Worm (Caenorhabditis elegans) whole organism, young adult: ENCODE data around the gene F47B8.3.

Experiments used
- B0019.2 ChIP-seq: fragments of 200-800 bp; sonication (Bioruptor generic); conservative IDR thresholded peaks from 2 replicates; pipeline ENCODE4 v1.3.6; 2022; ENCODE audit warnings: missing genetic modification reagents, missing genetic modification characterization, missing compliant biosample characterization
- B0261.1 ChIP-seq: sonication (generic microtip); optimal IDR thresholded peaks from 2 replicates; lab custom pipeline; 2016; ENCODE audit warnings: mild to moderate bottlenecking, missing genetic modification characterization, moderate library complexity, missing compliant biosample characterization
- D2030.7 ChIP-seq: fragments of 200-800 bp; sonication (Bioruptor generic); IDR thresholded peaks from 2 replicates; pipeline ENCODE4 v1.3.6; 2022; ENCODE audit warnings: missing genetic modification reagents, missing genetic modification characterization, missing compliant biosample characterization
- F22D6.2 ChIP-seq: sonication (generic microtip); optimal IDR thresholded peaks from 2 replicates; lab custom pipeline; 2016; ENCODE audit warnings: mild to moderate bottlenecking, missing genetic modification characterization, missing compliant biosample characterization
- F37B4.10 ChIP-seq: fragments of 200-800 bp; sonication (Bioruptor generic); IDR thresholded peaks from 2 replicates; pipeline ENCODE4 v1.3.6; 2022; ENCODE audit warnings: missing genetic modification characterization, missing compliant biosample characterization
- F49E8.2 ChIP-seq: sonication (generic microtip); optimal IDR thresholded peaks from 3 replicates; lab custom pipeline; 2017; ENCODE audit warnings: missing genetic modification characterization, mild to moderate bottlenecking, missing compliant biosample characterization, antibody characterized with exemption, moderate library complexity; ENCODE audit not compliant: insufficient read depth
- F52B5.7 ChIP-seq: sonication (generic microtip); optimal IDR thresholded peaks from 2 replicates; lab custom pipeline; 2016; ENCODE audit warnings: mild to moderate bottlenecking, missing genetic modification characterization, missing compliant biosample characterization
- Y53F4B.3 ChIP-seq: fragments of 200-800 bp; sonication (Bioruptor generic); IDR thresholded peaks from 2 replicates; pipeline ENCODE4 v1.3.6; 2022; ENCODE audit warnings: missing genetic modification reagents, missing genetic modification characterization, missing compliant biosample characterization
- Y79H2A.3 ChIP-seq: fragments of 200-800 bp; sonication (Bioruptor generic); conservative IDR thresholded peaks from 2 replicates; pipeline ENCODE4 v1.3.6; 2022; ENCODE audit warnings: missing genetic modification reagents, missing genetic modification characterization, missing compliant biosample characterization
- aptf-2 ChIP-seq: fragments of 200-800 bp; sonication (Bioruptor generic); conservative IDR thresholded peaks from 2 replicates; pipeline ENCODE4 v1.3.6; 2022; ENCODE audit warnings: missing genetic modification reagents, missing genetic modification characterization, missing compliant biosample characterization
- aptf-3 ChIP-seq: fragments of 200-800 bp; sonication (Bioruptor generic); IDR thresholded peaks from 2 replicates; pipeline ENCODE4 v1.3.6; 2022; ENCODE audit warnings: missing genetic modification characterization, missing compliant biosample characterization
- attf-6 ChIP-seq: fragments of 200-800 bp; sonication (Bioruptor generic); IDR thresholded peaks from 2 replicates; pipeline ENCODE4 v1.3.6; 2022; ENCODE audit warnings: missing genetic modification reagents, missing genetic modification characterization, missing compliant biosample characterization
- cebp-2 ChIP-seq: fragments of 200-800 bp; sonication (Bioruptor generic); IDR thresholded peaks from 2 replicates; pipeline ENCODE4 v1.3.6; 2022; ENCODE audit warnings: missing genetic modification characterization, missing compliant biosample characterization
- ceh-27 ChIP-seq: fragments of 200-800 bp; sonication (Bioruptor generic); optimal IDR thresholded peaks from 2 replicates; lab custom pipeline; 2018; ENCODE audit warnings: mild to moderate bottlenecking, missing genetic modification characterization, moderate library complexity, missing compliant biosample characterization
- ceh-91 ChIP-seq: fragments of 200-800 bp; sonication (Bioruptor generic); IDR thresholded peaks from 2 replicates; pipeline ENCODE4 v1.3.6; 2022; ENCODE audit warnings: missing genetic modification reagents, missing genetic modification characterization, missing compliant biosample characterization
- die-1 ChIP-seq: sonication (generic microtip); optimal IDR thresholded peaks from 2 replicates; lab custom pipeline; 2016; ENCODE audit warnings: missing genotype, mild to moderate bottlenecking, missing genetic modification characterization, missing compliant biosample characterization
- dpff-1 ChIP-seq: sonication (generic microtip); optimal IDR thresholded peaks from 2 replicates; lab custom pipeline; 2017; ENCODE audit warnings: mild to moderate bottlenecking, missing genetic modification characterization, missing compliant biosample characterization
- dpl-1 ChIP-seq: fragments of 150-350 bp; optimal IDR thresholded peaks from 2 replicates; lab custom pipeline; 2014; ENCODE audit warnings: missing biosample characterization, missing genetic modification reagents, missing genetic modification characterization
- egl-44 ChIP-seq: fragments of 200-800 bp; sonication (Bioruptor generic); IDR thresholded peaks from 2 replicates; pipeline ENCODE4 v1.3.6; 2022; ENCODE audit warnings: missing genetic modification reagents, missing genetic modification characterization, missing compliant biosample characterization
- egrh-3 ChIP-seq: fragments of 200-800 bp; sonication (Bioruptor generic); IDR thresholded peaks from 2 replicates; pipeline ENCODE4 v1.3.6; 2022; ENCODE audit warnings: missing genetic modification reagents, missing genetic modification characterization, missing compliant biosample characterization
- hlh-26 ChIP-seq: fragments of 200-800 bp; sonication (Bioruptor generic); conservative IDR thresholded peaks from 2 replicates; pipeline ENCODE4 v1.3.6; 2022; ENCODE audit warnings: missing genetic modification reagents, missing genetic modification characterization, missing compliant biosample characterization
- hmg-20 ChIP-seq: fragments of 200-800 bp; sonication (Bioruptor generic); IDR thresholded peaks from 2 replicates; pipeline ENCODE4 v1.3.6; 2022; ENCODE audit warnings: missing genetic modification reagents, missing genetic modification characterization, missing compliant biosample characterization
- hrde-1 ChIP-seq: sonication (generic microtip); optimal IDR thresholded peaks from 2 replicates; lab custom pipeline; 2016; ENCODE audit warnings: missing genetic modification characterization, mild to moderate bottlenecking, missing compliant biosample characterization, moderate library complexity, missing genotype, missing genetic modification reagents, borderline replicate concordance
- hsf-1 ChIP-seq: fragments of 200-800 bp; sonication (Bioruptor generic); IDR thresholded peaks from 2 replicates; pipeline ENCODE4 v1.3.6; 2022; ENCODE audit warnings: missing genetic modification reagents, missing genetic modification characterization, missing compliant biosample characterization
- let-526 ChIP-seq: fragments of 200-800 bp; sonication (Bioruptor generic); IDR thresholded peaks from 2 replicates; pipeline ENCODE4 v1.3.6; 2022; ENCODE audit warnings: missing genetic modification reagents, missing genetic modification characterization, missing compliant biosample characterization
- lin-26 ChIP-seq: fragments of 200-800 bp; sonication (Bioruptor generic); IDR thresholded peaks from 2 replicates; pipeline ENCODE4 v1.3.6; 2022; ENCODE audit warnings: missing genetic modification reagents, missing genetic modification characterization, missing compliant biosample characterization
- lin-40 ChIP-seq: sonication (generic microtip); optimal IDR thresholded peaks from 2 replicates; lab custom pipeline; 2016; ENCODE audit warnings: missing genetic modification characterization, mild to moderate bottlenecking, missing compliant biosample characterization, missing genotype, missing genetic modification reagents
- lsl-1 ChIP-seq: fragments of 200-800 bp; sonication (Bioruptor generic); optimal IDR thresholded peaks from 2 replicates; lab custom pipeline; 2018; ENCODE audit warnings: mild to moderate bottlenecking, missing genetic modification characterization, moderate library complexity, missing compliant biosample characterization
- madf-6 ChIP-seq: fragments of 200-800 bp; sonication (Bioruptor generic); IDR thresholded peaks from 2 replicates; pipeline ENCODE4 v1.3.6; 2022; ENCODE audit warnings: missing genetic modification reagents, missing genetic modification characterization, missing compliant biosample characterization
- madf-8 ChIP-seq: fragments of 200-800 bp; sonication (Bioruptor generic); conservative IDR thresholded peaks from 2 replicates; pipeline ENCODE4 v1.3.6; 2022; ENCODE audit warnings: missing genetic modification reagents, missing genetic modification characterization, missing compliant biosample characterization
- mcd-1 ChIP-seq: fragments of 200-800 bp; sonication (Bioruptor generic); IDR thresholded peaks from 2 replicates; pipeline ENCODE4 v1.3.6; 2022; ENCODE audit warnings: missing genetic modification reagents, missing genetic modification characterization, missing compliant biosample characterization
- mes-4 ChIP-seq: sonication (generic microtip); optimal IDR thresholded peaks from 2 replicates; lab custom pipeline; 2016; ENCODE audit warnings: missing genotype, missing genetic modification characterization, missing compliant biosample characterization
- mxl-1 ChIP-seq: sonication (generic microtip); optimal IDR thresholded peaks from 2 replicates; lab custom pipeline; 2016; ENCODE audit warnings: missing genetic modification characterization, missing compliant biosample characterization
- nfya-1 ChIP-seq: sonication (generic microtip); optimal IDR thresholded peaks from 2 replicates; lab custom pipeline; 2017; ENCODE audit warnings: antibody characterized with exemption, missing compliant biosample characterization, missing genetic modification characterization, borderline replicate concordance; ENCODE audit not compliant: insufficient read depth
- nfya-2 ChIP-seq: fragments of 200-800 bp; sonication (Bioruptor generic); IDR thresholded peaks from 2 replicates; pipeline ENCODE4 v1.3.6; 2022; ENCODE audit warnings: missing genetic modification reagents, missing genetic modification characterization, missing compliant biosample characterization
- nhr-120 ChIP-seq: fragments of 200-800 bp; sonication (Bioruptor generic); IDR thresholded peaks from 2 replicates; pipeline ENCODE4 v1.3.6; 2022; ENCODE audit warnings: missing genetic modification characterization, missing compliant biosample characterization
- nhr-179 ChIP-seq: sonication (generic microtip); optimal IDR thresholded peaks from 2 replicates; lab custom pipeline; 2016; ENCODE audit warnings: mild to moderate bottlenecking, missing genetic modification characterization, missing compliant biosample characterization
- nhr-27 ChIP-seq: fragments of 200-800 bp; sonication (Bioruptor generic); optimal IDR thresholded peaks from 2 replicates; lab custom pipeline; 2018; ENCODE audit warnings: mild to moderate bottlenecking, missing genetic modification characterization, moderate library complexity, missing compliant biosample characterization
- nhr-90 ChIP-seq: sonication (generic microtip); optimal IDR thresholded peaks from 2 replicates; lab custom pipeline; 2016; ENCODE audit warnings: missing genotype, mild to moderate bottlenecking, missing genetic modification characterization, missing compliant biosample characterization
- pbrm-1 ChIP-seq: fragments of 200-800 bp; sonication (Bioruptor generic); IDR thresholded peaks from 2 replicates; pipeline ENCODE4 v1.3.6; 2022; ENCODE audit warnings: missing genetic modification reagents, missing genetic modification characterization, missing compliant biosample characterization
- pha-4 ChIP-seq: fragments of 150-350 bp; sonication (generic microtip); optimal IDR thresholded peaks from 2 replicates; lab custom pipeline; 2014; ENCODE audit warnings: missing biosample characterization, missing genetic modification reagents, missing genetic modification characterization
- sdz-38 ChIP-seq: sonication (generic microtip); optimal IDR thresholded peaks from 2 replicates; lab custom pipeline; 2016; ENCODE audit warnings: missing genotype, missing genetic modification characterization, missing compliant biosample characterization
- sea-2 ChIP-seq: fragments of 200-800 bp; sonication (Bioruptor generic); IDR thresholded peaks from 2 replicates; pipeline ENCODE4 v1.3.6; 2022; ENCODE audit warnings: missing genetic modification characterization, missing compliant biosample characterization
- somi-1 ChIP-seq: fragments of 200-800 bp; sonication (Bioruptor generic); optimal IDR thresholded peaks from 2 replicates; lab custom pipeline; 2018; ENCODE audit warnings: mild to moderate bottlenecking, missing genetic modification characterization, missing compliant biosample characterization
- tbp1 ChIP-seq: fragments of 200-800 bp; sonication (Bioruptor generic); optimal IDR thresholded peaks from 2 replicates; lab custom pipeline; 2018; ENCODE audit warnings: mild to moderate bottlenecking, missing genetic modification characterization, missing compliant biosample characterization
- tbx-9 ChIP-seq: sonication (generic microtip); optimal IDR thresholded peaks from 2 replicates; lab custom pipeline; 2016; ENCODE audit warnings: borderline replicate concordance, missing genetic modification characterization, inconsistent platforms, missing compliant biosample characterization
- ztf-18 ChIP-seq: sonication (generic microtip); optimal IDR thresholded peaks from 2 replicates; lab custom pipeline; 2016; ENCODE audit warnings: missing genotype, mild to moderate bottlenecking, missing genetic modification characterization, missing compliant biosample characterization
- ztf-22 ChIP-seq: fragments of 200-800 bp; sonication (Bioruptor generic); optimal IDR thresholded peaks from 2 replicates; lab custom pipeline; 2018; ENCODE audit warnings: mild to moderate bottlenecking, missing genetic modification characterization, moderate library complexity, missing compliant biosample characterization
- ztf-25 ChIP-seq: fragments of 200-800 bp; sonication (Bioruptor generic); IDR thresholded peaks from 2 replicates; pipeline ENCODE4 v1.3.6; 2022; ENCODE audit warnings: missing genetic modification reagents, missing genetic modification characterization, missing compliant biosample characterization
- ztf-3 ChIP-seq: fragments of 200-800 bp; sonication (Bioruptor generic); optimal IDR thresholded peaks from 2 replicates; lab custom pipeline; 2018; ENCODE audit warnings: mild to moderate bottlenecking, missing genetic modification characterization, missing compliant biosample characterization

The F47B8.3 gene

DNA sequence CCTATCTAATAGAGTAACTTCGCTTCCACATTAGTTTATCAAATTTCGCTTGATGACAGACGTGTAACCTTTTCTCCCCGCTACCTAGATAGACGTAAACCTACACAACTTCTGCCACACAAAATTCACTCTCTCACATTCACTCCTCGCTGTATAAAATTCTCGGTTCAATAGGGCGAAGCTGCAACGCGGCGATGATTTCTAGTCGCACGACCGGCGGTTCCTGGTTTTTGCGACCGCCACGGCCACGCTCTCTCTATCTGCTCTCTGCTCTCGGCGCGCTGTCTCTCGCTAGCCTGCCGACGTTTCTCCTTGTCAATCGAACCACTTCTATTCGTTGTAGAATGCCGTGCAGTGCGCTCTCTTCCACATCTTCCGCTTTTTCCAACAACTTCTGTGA is 28.1 kb upstream of the F47B8.3 start (continued):
- TF ChIP-seq nfya-1 (no peak), mxl-1 (tag; lab: Kevin White, UChicago) (no peak), hlh-26 (GFP tag; lab: Robert Waterston, UW) (no peak), B0261.1 (tag; lab: Kevin White, UChicago) (no peak), F37B4.10 (GFP tag; lab: Robert Waterston, UW) (no peak), aptf-3 (GFP tag; lab: Robert Waterston, UW) (no peak), ztf-22 (peak; percentile 36), mcd-1 (peak; percentile 93), lin-40 (tag; lab: Kevin White, UChicago) (peak; percentile 77), die-1 (tag; lab: Kevin White, UChicago) (peak; percentile 26), hrde-1 (tag; lab: Kevin White, UChicago) (no peak), ztf-18 (tag; lab: Kevin White, UChicago) (peak; percentile 86), ztf-3 (no peak), hsf-1 (no peak), nhr-27 (tag; lab: Kevin White, UChicago) (no peak), Y79H2A.3 (GFP tag; lab: Robert Waterston, UW) (no peak), cebp-2 (no peak), Y53F4B.3 (GFP tag; lab: Robert Waterston, UW) (no peak), ceh-27 (GFP tag; lab: Kevin White, UChicago) (peak; percentile 87), egl-44 (GFP tag; lab: Robert Waterston, UW) (peak; percentile 65), sea-2 (GFP tag; lab: Robert Waterston, UW) (no peak), sdz-38 (tag; lab: Kevin White, UChicago) (no peak), tbp1 (GFP tag; lab: Kevin White, UChicago) (peak; percentile 58), hmg-20 (peak; percentile 52; the same call in 1 of the 2 replicates), madf-8 (GFP tag; lab: Robert Waterston, UW) (no peak), nhr-179 (no peak), nfya-2 (GFP tag; lab: Robert Waterston, UW) (no peak), tbx-9 (tag; lab: Kevin White, UChicago) (no peak), let-526 (0 out of 2 replicates have a peak, but pooled peaks have one; percentile 38), lsl-1 (GFP tag; lab: Kevin White, UChicago) (no peak), attf-6 (GFP tag; lab: Robert Waterston, UW) (no peak), nhr-120 (GFP tag; lab: Robert Waterston, UW) (no peak), dpff-1 (no peak), pha-4 (no peak), ztf-25 (GFP tag; lab: Robert Waterston, UW) (no peak), egrh-3 (GFP tag; lab: Robert Waterston, UW) (peak; percentile 89), nhr-90 (peak; percentile 80), aptf-2 (GFP tag; lab: Robert Waterston, UW) (0 out of 2 replicates have a peak, but pooled peaks have one; percentile 16), dpl-1 (GFP tag; lab: Kevin White, UChicago) (peak; percentile 1), F52B5.7 (peak; percentile 46), madf-6 (no peak), lin-26 (GFP tag; lab: Robert Waterston, UW) (peak; percentile 74), F49E8.2 (tag; lab: Kevin White, UChicago) (no peak), ceh-91 (GFP tag; lab: Robert Waterston, UW) (no peak), mes-4 (tag; lab: Kevin White, UChicago) (no peak), F22D6.2 (tag; lab: Kevin White, UChicago) (no peak), pbrm-1 (peak; percentile 68; the same call in 1 of the 2 replicates), somi-1 (GFP tag; lab: Kevin White, UChicago) (no peak), D2030.7 (GFP tag; lab: Robert Waterston, UW) (no peak), B0019.2 (GFP tag; lab: Robert Waterston, UW) (no peak)
